Fruit fly (Drosophila melanogaster) whole organism, embryonic: Measurements from ENCODE around the gene CG7101.
A peak's percentile ranks its signal among the peaks of the same experiment; 100 is the strongest.

Source experiments
- CG18011 ChIP-seq: fragments of 200-800 bp; sonication (Bioruptor generic); optimal IDR thresholded peaks from 2 replicates; lab custom pipeline; 2017; ENCODE audit warnings: missing biosample characterization, missing genetic modification characterization, mild to moderate bottlenecking, moderate library complexity, missing genotype
- CG3163 ChIP-seq: fragments of 200-800 bp; sonication (Bioruptor generic); optimal IDR thresholded peaks from 3 replicates; lab custom pipeline; 2016; ENCODE audit warnings: missing biosample characterization, missing genetic modification characterization
- CG9817 ChIP-seq: fragments of 200-800 bp; sonication (Bioruptor generic); optimal IDR thresholded peaks from 2 replicates; lab custom pipeline; 2018; ENCODE audit warnings: missing biosample characterization, mild to moderate bottlenecking, missing genetic modification characterization, moderate library complexity
- E2f2 ChIP-seq: fragments of 200-800 bp; sonication (Bioruptor generic); IDR thresholded peaks from 2 replicates; pipeline ENCODE4 v1.3.6; 2022; ENCODE audit warnings: missing biosample characterization, missing genetic modification characterization
- Ets65A ChIP-seq: fragments of 200-800 bp; sonication (Bioruptor generic); peaks from one replicate; lab custom pipeline; 2016; ENCODE audit warnings: missing biosample characterization, missing genetic modification characterization
- HLHmδ ChIP-seq: fragments of 200-800 bp; sonication (Bioruptor generic); optimal IDR thresholded peaks from 2 replicates; lab custom pipeline; 2018; ENCODE audit warnings: missing biosample characterization, mild to moderate bottlenecking, missing genetic modification characterization, moderate library complexity
- crp ChIP-seq, 2 experiments: fragments of 200-800 bp; sonication (Bioruptor generic); optimal IDR thresholded peaks; 2 replicates in 1 of 2; 3 replicates in 1 of 2; lab custom pipeline; 2017; ENCODE audit warnings: missing biosample characterization in 2 of 2, missing genetic modification characterization in 2 of 2, mild to moderate bottlenecking in 1 of 2, moderate library complexity in 1 of 2
- shn ChIP-seq: fragments of 200-800 bp; sonication (Bioruptor generic); optimal IDR thresholded peaks from 3 replicates; lab custom pipeline; 2016; ENCODE audit warnings: missing biosample characterization, missing genetic modification characterization
- unpg ChIP-seq: fragments of 200-800 bp; sonication (Bioruptor generic); optimal IDR thresholded peaks from 3 replicates; lab custom pipeline; 2018; ENCODE audit warnings: missing biosample characterization, mild to moderate bottlenecking, missing genetic modification characterization, moderate library complexity
- zfh1 ChIP-seq: fragments of 200-800 bp; sonication (Bioruptor generic); IDR thresholded peaks from 3 replicates; pipeline ENCODE4 v1.3.6; 2022; ENCODE audit warnings: missing biosample characterization, missing genetic modification characterization

dm6 chrX:18834399-18834798 is 4.0 kb downstream of the CG7101 start:
- TF ChIP-seq CG9817 (no peak), unpg (GFP tag; lab: Kevin White, UChicago) (no peak), Ets65A (GFP tag; lab: Kevin White, UChicago) (peak; percentile 71), CG3163 (GFP tag; lab: Kevin White, UChicago) (no peak), CG18011 (GFP tag; lab: Kevin White, UChicago) (no peak), zfh1 (GFP tag; lab: Robert Waterston, UW) (no peak), E2f2 (no peak), HLHmδ (GFP tag; lab: Kevin White, UChicago) (no peak), crp (GFP tag; optimal IDR thresholded peaks at IDR 0.05; lab: Kevin White, UChicago) (no peak), shn (GFP tag; lab: Kevin White, UChicago) (no peak)
